Fruit fly (Drosophila melanogaster) whole organism, adult: ENCODE data around the gene CG31373.
A peak's percentile ranks its signal among the peaks of the same experiment; 100 is the strongest.

Experiments
- CG14711 ChIP-seq: fragments of 200-800 bp; sonication (Bioruptor generic); optimal IDR thresholded peaks from 2 replicates; lab custom pipeline; 2018; ENCODE audit warnings: missing biosample characterization, mild to moderate bottlenecking, missing genetic modification characterization, moderate library complexity
- CG1620 ChIP-seq: fragments of 200-800 bp; sonication (Bioruptor generic); optimal IDR thresholded peaks from 2 replicates; lab custom pipeline; 2016; ENCODE audit warnings: missing biosample characterization, missing genetic modification characterization
- Clk ChIP-seq: fragments of 200-800 bp; sonication (Bioruptor generic); optimal IDR thresholded peaks from 2 replicates; lab custom pipeline; 2017; ENCODE audit warnings: missing biosample characterization, missing genetic modification characterization
- ovo ChIP-seq: fragments of 200-800 bp; sonication (Bioruptor generic); optimal IDR thresholded peaks from 2 replicates; lab custom pipeline; 2016; ENCODE audit warnings: missing biosample characterization, missing genetic modification characterization
- pad ChIP-seq: fragments of 200-800 bp; sonication (Bioruptor generic); optimal IDR thresholded peaks from 3 replicates; lab custom pipeline; 2017; ENCODE audit warnings: missing biosample characterization, missing genetic modification characterization, mild to moderate bottlenecking, moderate library complexity, missing genetic modification reagents
- tj ChIP-seq: fragments of 200-800 bp; sonication (Bioruptor generic); optimal IDR thresholded peaks from 3 replicates; lab custom pipeline; 2017; ENCODE audit warnings: missing biosample characterization, mild to moderate bottlenecking, missing genetic modification characterization, moderate library complexity

DNA sequence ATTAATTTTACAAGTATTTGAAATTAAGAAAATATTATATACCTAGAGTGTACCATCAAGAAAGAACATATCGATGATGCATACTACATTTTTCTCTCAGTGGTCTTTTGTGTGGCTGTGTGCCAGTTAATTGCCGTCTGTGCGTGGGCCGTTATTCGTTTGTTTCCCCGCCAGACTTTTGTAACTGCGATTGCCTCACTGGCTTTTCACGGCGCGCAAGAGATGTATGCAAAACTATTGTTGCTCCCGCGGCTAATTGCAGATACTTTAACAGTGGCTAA, 27.5 kb downstream of the CG31373 start:
- TF ChIP-seq ovo (GFP tag; lab: Kevin White, UChicago) (no peak), CG14711 (tag; lab: Kevin White, UChicago) (no peak), tj (no peak), pad (GFP tag; lab: Kevin White, UChicago) (peak; percentile 90), CG1620 (GFP tag; lab: Kevin White, UChicago) (no peak), Clk (GFP tag; lab: Kevin White, UChicago) (no peak)
